Worm (Caenorhabditis elegans) whole organism, early embryonic: ENCODE measurements around the gene C34C12.2.

Experiments used
- B0310.2 ChIP-seq: sonication (generic microtip); optimal IDR thresholded peaks from 2 replicates; lab custom pipeline; 2016; ENCODE audit warnings: mild to moderate bottlenecking, missing genetic modification characterization, missing compliant biosample characterization
- F13C5.2 ChIP-seq: sonication (generic microtip); optimal IDR thresholded peaks from 2 replicates; lab custom pipeline; 2017; ENCODE audit warnings: mild to moderate bottlenecking, missing genetic modification characterization, inconsistent platforms, missing compliant biosample characterization
- aly-1 ChIP-seq: sonication (generic microtip); optimal IDR thresholded peaks from 2 replicates; lab custom pipeline; 2016; ENCODE audit warnings: missing genetic modification characterization, missing compliant biosample characterization
- ama-1 ChIP-seq: fragments of 150-350 bp; optimal IDR thresholded peaks from 2 replicates; lab custom pipeline; 2014
- ceh-36 ChIP-seq: sonication (generic microtip); optimal IDR thresholded peaks from 2 replicates; lab custom pipeline; 2016; ENCODE audit warnings: missing genetic modification characterization, inconsistent platforms, missing compliant biosample characterization
- ets-7 ChIP-seq: sonication (generic microtip); optimal IDR thresholded peaks from 2 replicates; lab custom pipeline; 2016; ENCODE audit warnings: missing genotype, missing genetic modification characterization, missing compliant biosample characterization
- hmg-4 ChIP-seq: fragments of 200-800 bp; sonication (Bioruptor generic); optimal IDR thresholded peaks from 2 replicates; lab custom pipeline; 2018; ENCODE audit warnings: mild to moderate bottlenecking, missing genetic modification characterization, missing compliant biosample characterization
- hnd-1 ChIP-seq: sonication (generic microtip); optimal IDR thresholded peaks from 2 replicates; lab custom pipeline; 2016; ENCODE audit warnings: missing genetic modification characterization, missing compliant biosample characterization
- pes-1 ChIP-seq: fragments of 200-800 bp; sonication (Bioruptor generic); IDR thresholded peaks from 2 replicates; pipeline ENCODE4 v1.3.6; 2022; ENCODE audit warnings: missing genetic modification reagents, missing genetic modification characterization, missing compliant biosample characterization
- sea-1 ChIP-seq: fragments of 200-800 bp; sonication (Bioruptor generic); conservative IDR thresholded peaks from 2 replicates; pipeline ENCODE4 v1.3.6; 2022; ENCODE audit warnings: missing genetic modification characterization, missing compliant biosample characterization
- tra-4 ChIP-seq: sonication (generic microtip); optimal IDR thresholded peaks from 2 replicates; lab custom pipeline; 2017; ENCODE audit warnings: missing genetic modification characterization, missing compliant biosample characterization

DNA sequence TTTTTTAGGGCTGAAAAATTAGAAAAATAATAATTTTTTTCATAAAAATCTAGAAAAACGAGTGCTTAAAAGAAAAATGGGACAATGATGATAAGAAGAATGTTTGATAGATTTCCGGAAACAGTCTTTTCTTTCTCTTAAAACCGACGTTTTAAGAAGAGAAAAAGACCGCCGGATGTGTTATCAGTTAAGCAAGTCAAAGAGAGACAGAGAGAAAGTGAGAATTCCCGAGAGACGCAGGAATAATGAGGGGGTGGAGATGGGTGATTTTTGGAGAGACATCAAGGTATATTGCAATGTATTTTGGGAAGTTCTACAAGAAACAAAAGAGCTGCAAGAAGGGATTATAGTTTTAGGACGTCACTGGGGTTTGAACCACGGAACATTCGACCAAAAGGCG lies 21.9 kb downstream of the C34C12.2 start, which contains the start of gene C34C12.9:
- no peak for TF ChIP-seq ama-1 (lab: Kevin White, UChicago)
- TF ChIP-seq hnd-1: no peak
- no peak for TF ChIP-seq F13C5.2 (tag; lab: Kevin White, UChicago)
- TF ChIP-seq B0310.2 (tag; lab: Kevin White, UChicago): no peak
- no peak for TF ChIP-seq ets-7 (tag; lab: Kevin White, UChicago)
- no peak for TF ChIP-seq pes-1 (GFP tag; lab: Robert Waterston, UW)
- TF ChIP-seq tra-4 (tag; lab: Kevin White, UChicago): no peak
- TF ChIP-seq hmg-4 (GFP tag; lab: Kevin White, UChicago): no peak
- TF ChIP-seq sea-1: no peak
- no peak for TF ChIP-seq ceh-36
- TF ChIP-seq aly-1 (tag; lab: Kevin White, UChicago): no peak
